Fruit fly (Drosophila melanogaster): ENCODE data around the gene CG42366.
A peak's percentile ranks its signal among the peaks of the same experiment; 100 is the strongest.

DNA sequence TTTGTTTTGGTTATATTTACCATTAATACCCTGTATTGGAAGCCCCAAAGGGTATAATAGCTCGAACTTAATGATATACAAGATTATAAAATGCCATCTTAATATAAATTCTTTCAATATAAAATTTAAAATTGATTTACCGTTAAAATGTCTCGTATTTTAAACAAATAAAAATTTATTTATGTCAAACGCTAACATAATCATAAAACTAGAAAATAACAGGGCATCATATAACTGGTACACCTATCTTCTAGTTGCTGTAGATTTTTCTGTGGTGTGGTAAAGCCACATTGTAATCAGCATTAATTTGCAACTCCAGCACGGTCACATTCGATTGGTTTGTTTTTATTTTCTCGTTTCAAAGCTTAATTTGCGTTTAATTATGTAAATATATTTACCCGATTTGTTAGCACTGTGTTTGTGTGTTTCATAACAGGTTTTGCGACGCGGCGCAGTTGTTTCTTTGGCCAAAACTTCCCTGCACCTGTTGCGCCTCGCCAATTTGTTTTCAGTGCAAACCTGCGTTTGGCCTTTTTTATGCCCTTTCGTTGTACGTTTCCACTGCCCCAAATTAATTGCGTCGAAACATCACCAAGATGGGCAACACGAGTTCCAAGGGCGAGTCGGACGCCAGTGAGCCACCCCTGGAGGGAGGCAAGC is 32.2 kb downstream of the CG42366 start, which contains the start of the genes CG4658 and CG5846:
- TF ChIP-seq Pif1B (GFP tag; optimal IDR thresholded peaks at IDR 0.05) (no peak), CG32121 (GFP tag; IDR thresholded peaks at IDR 0.05) (peak; percentile 94), Snoo (tag; optimal IDR thresholded peaks at IDR 0.05) (peak; percentile 87), D1 (tag; optimal IDR thresholded peaks at IDR 0.05) (no peak), CG14655 (GFP tag; optimal IDR thresholded peaks at IDR 0.05) (no peak), EcR (GFP tag; optimal IDR thresholded peaks at IDR 0.05) (peak; percentile 32), rn (GFP tag; IDR thresholded peaks at IDR 0.05) (peak; percentile 91), CG15710 (tag; optimal IDR thresholded peaks at IDR 0.05) (peak; percentile 90), CG8301 (tag; optimal IDR thresholded peaks at IDR 0.05) (peak; percentile 90), CG9948 (tag; optimal IDR thresholded peaks at IDR 0.05) (peak; percentile 94), Pif1A (GFP tag; optimal IDR thresholded peaks at IDR 0.05) (no peak)

All from whole organism, pupa.